Fruit fly (Drosophila melanogaster) whole organism, wandering third instar larva: ENCODE results near the gene flip.

Experiments used
- Abd-B ChIP-seq: fragments of >200 bp; optimal IDR thresholded peaks from 2 replicates; lab custom pipeline; 2017; ENCODE audit warnings: missing biosample characterization, missing genetic modification characterization
- CG32264 ChIP-seq: fragments of 200-800 bp; sonication (Bioruptor generic); optimal IDR thresholded peaks from 2 replicates; lab custom pipeline; 2016; ENCODE audit warnings: missing biosample characterization, missing genetic modification characterization
- CG9705 ChIP-seq: fragments of 200-800 bp; sonication (Bioruptor generic); optimal IDR thresholded peaks from 2 replicates; lab custom pipeline; 2018; ENCODE audit warnings: missing biosample characterization, mild to moderate bottlenecking, missing genetic modification characterization
- CrebA ChIP-seq: fragments of 200-800 bp; sonication (Bioruptor generic); optimal IDR thresholded peaks from 2 replicates; lab custom pipeline; 2016; ENCODE audit warnings: missing biosample characterization, mild to moderate bottlenecking, missing genetic modification characterization, borderline replicate concordance
- Dfd ChIP-seq: fragments of >200 bp; optimal IDR thresholded peaks from 2 replicates; lab custom pipeline; 2017; ENCODE audit warnings: missing biosample characterization, missing genetic modification characterization
- Dif ChIP-seq: fragments of 200-275, 200-300 bp; sonication (Bioruptor generic); optimal IDR thresholded peaks from 2 replicates; lab custom pipeline; 2018; ENCODE audit warnings: missing biosample characterization, missing genetic modification characterization; ENCODE audit not compliant: partially characterized antibody
- GATAd ChIP-seq: sonication (Bioruptor generic); optimal IDR thresholded peaks from 2 replicates; lab custom pipeline; 2016; ENCODE audit warnings: missing biosample characterization, missing genetic modification characterization
- HLH106 ChIP-seq: fragments of 200-800 bp; optimal IDR thresholded peaks from 3 replicates; lab custom pipeline; 2019; ENCODE audit warnings: missing biosample characterization, mild to moderate bottlenecking, missing genetic modification characterization, moderate library complexity
- Hnf4 ChIP-seq: fragments of 200-800 bp; sonication (Bioruptor generic); optimal IDR thresholded peaks from 2 replicates; lab custom pipeline; 2016; ENCODE audit warnings: missing biosample characterization, mild to moderate bottlenecking, missing genetic modification characterization
- Hr83 ChIP-seq: fragments of 200-300 bp; sonication (Bioruptor generic); optimal IDR thresholded peaks from 2 replicates; lab custom pipeline; 2016; ENCODE audit warnings: missing biosample characterization, mild to moderate bottlenecking, missing genetic modification characterization, moderate library complexity; ENCODE audit not compliant: poor library complexity, severe bottlenecking
- Jra ChIP-seq: sonication (Bioruptor generic); optimal IDR thresholded peaks from 2 replicates; lab custom pipeline; 2016; ENCODE audit warnings: missing biosample characterization, missing genetic modification characterization
- Mio ChIP-seq: sonication (Bioruptor generic); optimal IDR thresholded peaks from 2 replicates; lab custom pipeline; 2016; ENCODE audit warnings: missing biosample characterization, missing genetic modification characterization
- Myc ChIP-seq: fragments of >200 bp; optimal IDR thresholded peaks from 2 replicates; lab custom pipeline; 2017
- N ChIP-seq: fragments of >200 bp; optimal IDR thresholded peaks from 2 replicates; lab custom pipeline; 2018; ENCODE audit warnings: missing biosample characterization, missing external identifiers, missing genetic modification characterization
- OdsH ChIP-seq: fragments of 200-800 bp; sonication (Bioruptor generic); optimal IDR thresholded peaks from 2 replicates; lab custom pipeline; 2016; ENCODE audit warnings: missing biosample characterization, mild to moderate bottlenecking, missing genetic modification characterization
- Rel ChIP-seq, 2 experiments: fragments of 200-800 bp; sonication (Bioruptor generic) in 1 of 2; optimal IDR thresholded peaks; 2 replicates in 1 of 2; 3 replicates in 1 of 2; lab custom pipeline; 2016 to 2019; ENCODE audit warnings: mild to moderate bottlenecking in 2 of 2, missing biosample characterization in 2 of 2, missing genetic modification characterization in 2 of 2, moderate library complexity in 1 of 2
- Sp1 ChIP-seq: fragments of 200-800 bp; sonication (Bioruptor generic); optimal IDR thresholded peaks from 3 replicates; lab custom pipeline; 2019; ENCODE audit warnings: missing biosample characterization, mild to moderate bottlenecking, missing genetic modification characterization, moderate library complexity
- br ChIP-seq: fragments of 200-800 bp; sonication (Bioruptor generic); optimal IDR thresholded peaks from 2 replicates; lab custom pipeline; 2016; ENCODE audit warnings: missing biosample characterization, missing genetic modification characterization
- brk ChIP-seq: fragments of 200-800 bp; sonication (Bioruptor generic); optimal IDR thresholded peaks from 2 replicates; lab custom pipeline; 2016; ENCODE audit warnings: missing biosample characterization, mild to moderate bottlenecking, missing genetic modification characterization
- dl ChIP-seq, 2 experiments: fragments of 175-275, 200-275 bp in 1 of 2; fragments of 200-275 bp in 1 of 2; sonication (Bioruptor generic); optimal IDR thresholded peaks; lab custom pipeline; 2018; ENCODE audit warnings: mild to moderate bottlenecking in 2 of 2, missing biosample characterization in 2 of 2, missing genetic modification characterization in 2 of 2, moderate library complexity in 2 of 2; ENCODE audit not compliant: partially characterized antibody in 2 of 2, insufficient read depth in 1 of 2
- dmrt93B ChIP-seq: fragments of 200-800 bp; sonication (Bioruptor generic); optimal IDR thresholded peaks from 2 replicates; lab custom pipeline; 2018; ENCODE audit warnings: missing biosample characterization, mild to moderate bottlenecking, missing genetic modification characterization
- dsf ChIP-seq: sonication (Bioruptor generic); optimal IDR thresholded peaks from 2 replicates; lab custom pipeline; 2016; ENCODE audit warnings: missing biosample characterization, missing genetic modification characterization, borderline replicate concordance
- foxo ChIP-seq, 2 experiments: fragments of 200-800 bp; sonication (Bioruptor generic); optimal IDR thresholded peaks; 2 replicates in 1 of 2; 3 replicates in 1 of 2; lab custom pipeline; 2016 to 2017; ENCODE audit warnings: missing biosample characterization in 2 of 2, missing genetic modification characterization in 2 of 2
- fru ChIP-seq: fragments of 200-800 bp; sonication (Bioruptor generic); optimal IDR thresholded peaks from 3 replicates; lab custom pipeline; 2016; ENCODE audit warnings: missing biosample characterization, mild to moderate bottlenecking, missing genetic modification characterization
- h ChIP-seq: fragments of 200-800 bp; sonication (Bioruptor generic); optimal IDR thresholded peaks from 3 replicates; lab custom pipeline; 2016; ENCODE audit warnings: missing biosample characterization, mild to moderate bottlenecking, missing genetic modification characterization
- jim ChIP-seq: fragments of 175-275, 200-325 bp; sonication (Bioruptor generic); optimal IDR thresholded peaks from 2 replicates; lab custom pipeline; 2016; ENCODE audit warnings: missing biosample characterization, mild to moderate bottlenecking, missing genetic modification characterization
- lola ChIP-seq: fragments of >200 bp; optimal IDR thresholded peaks from 2 replicates; lab custom pipeline; 2017; ENCODE audit warnings: missing biosample characterization, missing genetic modification characterization
- pan ChIP-seq: fragments of >200 bp; optimal IDR thresholded peaks from 2 replicates; lab custom pipeline; 2017
- psq ChIP-seq: fragments of 200-800 bp; sonication (Bioruptor generic); optimal IDR thresholded peaks from 3 replicates; lab custom pipeline; 2017; ENCODE audit warnings: missing biosample characterization, mild to moderate bottlenecking, missing genetic modification characterization, moderate library complexity
- rgr ChIP-seq: fragments of 200-800 bp; sonication (Bioruptor generic); optimal IDR thresholded peaks from 3 replicates; lab custom pipeline; 2016; ENCODE audit warnings: missing biosample characterization, mild to moderate bottlenecking, missing genetic modification characterization
- sage ChIP-seq: fragments of 200-800 bp; sonication (Bioruptor generic); optimal IDR thresholded peaks from 2 replicates; lab custom pipeline; 2016; ENCODE audit warnings: missing biosample characterization, mild to moderate bottlenecking, missing genetic modification characterization
- sv ChIP-seq: fragments of 200-800 bp; sonication (Bioruptor generic); optimal IDR thresholded peaks from 3 replicates; lab custom pipeline; 2016; ENCODE audit warnings: missing biosample characterization, missing genetic modification characterization
- tai ChIP-seq: sonication (Bioruptor generic); optimal IDR thresholded peaks from 2 replicates; lab custom pipeline; 2016; ENCODE audit warnings: missing biosample characterization, missing genetic modification characterization
- usp ChIP-seq: fragments of >200 bp; optimal IDR thresholded peaks from 2 replicates; lab custom pipeline; 2017; ENCODE audit warnings: missing biosample characterization, missing genetic modification characterization

flip gene

DNA sequence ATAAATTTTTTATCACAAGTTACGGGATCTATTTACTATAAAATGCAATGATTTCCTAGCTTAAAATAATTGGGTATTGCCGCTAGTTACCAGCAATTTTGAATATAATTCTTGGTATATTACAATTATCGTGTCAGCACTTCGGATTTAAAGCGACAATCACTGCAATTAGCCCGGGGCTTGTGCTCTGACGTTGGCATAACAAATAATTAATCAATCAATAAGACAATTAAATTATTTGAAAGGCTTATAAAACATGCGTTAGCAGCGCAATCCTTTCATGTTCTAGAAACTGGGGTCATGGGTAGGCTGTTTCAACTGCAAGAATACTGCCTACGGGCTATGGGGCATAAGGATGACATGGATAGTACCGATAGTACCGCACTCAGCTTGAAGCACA is 21.1 kb downstream of the flip start, which contains the start of gene Or82a:
Gene Or82a (plus strand): TSS at position 301 of the 400 bp plus-strand sequence.
- TF ChIP-seq fru (GFP tag; lab: Kevin White, UChicago) (no peak), foxo (GFP tag; optimal IDR thresholded peaks at IDR 0.05; lab: Kevin White, UChicago) (no peak), dsf (GFP tag; lab: Kevin White, UChicago) (no peak), Hnf4 (GFP tag; lab: Kevin White, UChicago) (no peak), jim (GFP tag; lab: Kevin White, UChicago) (no peak), OdsH (GFP tag; lab: Kevin White, UChicago) (no peak), GATAd (GFP tag; lab: Kevin White, UChicago) (no peak), pan (lab: Kevin White, UChicago) (no peak), dmrt93B (no peak), CG9705 (GFP tag; lab: Kevin White, UChicago) (no peak), Sp1 (GFP tag; lab: Kevin White, UChicago) (no peak), sv (GFP tag; lab: Kevin White, UChicago) (no peak), Dif (GFP tag; lab: Kevin White, UChicago) (no peak), Rel (GFP tag; optimal IDR thresholded peaks at IDR 0.05; lab: Kevin White, UChicago) (no peak), Rel (tag; optimal IDR thresholded peaks at IDR 0.05; lab: Kevin White, UChicago) (no peak), h (no peak), Abd-B (GFP tag; lab: Kevin White, UChicago) (no peak)

DNA sequence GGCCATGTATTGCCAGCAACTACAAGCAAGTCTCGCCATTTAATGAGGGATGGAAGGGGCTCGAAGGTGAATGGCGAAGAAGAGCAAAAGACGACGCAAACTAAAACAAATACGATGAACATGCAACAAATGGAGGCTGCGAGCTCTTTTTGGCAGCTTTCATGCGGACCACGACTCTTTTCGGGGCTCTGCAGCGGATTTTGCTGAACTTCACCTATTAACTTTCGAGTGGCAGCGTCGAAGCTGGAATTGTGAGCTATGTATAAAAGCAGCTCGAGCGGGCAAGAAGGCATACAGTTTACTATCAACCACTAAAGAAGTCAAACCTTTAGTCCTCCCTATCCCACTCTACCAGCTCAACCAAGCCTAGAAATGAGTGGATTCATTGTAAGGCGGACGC is 23.3 kb downstream of the flip start, which contains the start of gene TwdlV:
Gene TwdlV (plus strand): TSS at position 301 of the 400 bp plus-strand sequence.
- TF ChIP-seq jim (GFP tag; lab: Kevin White, UChicago) (no peak), Myc (lab: Kevin White, UChicago) (no peak), usp (GFP tag; lab: Kevin White, UChicago) (no peak), lola (GFP tag; lab: Kevin White, UChicago) (no peak), GATAd (GFP tag; lab: Kevin White, UChicago) (no peak), foxo (GFP tag; optimal IDR thresholded peaks at IDR 0.05; lab: Kevin White, UChicago) (no peak), fru (GFP tag; lab: Kevin White, UChicago) (no peak), sv (GFP tag; lab: Kevin White, UChicago) (no peak), Dif (GFP tag; lab: Kevin White, UChicago) (no peak), psq (GFP tag; lab: Kevin White, UChicago) (no peak), rgr (GFP tag; lab: Kevin White, UChicago) (no peak), Abd-B (GFP tag; lab: Kevin White, UChicago) (no peak)

DNA sequence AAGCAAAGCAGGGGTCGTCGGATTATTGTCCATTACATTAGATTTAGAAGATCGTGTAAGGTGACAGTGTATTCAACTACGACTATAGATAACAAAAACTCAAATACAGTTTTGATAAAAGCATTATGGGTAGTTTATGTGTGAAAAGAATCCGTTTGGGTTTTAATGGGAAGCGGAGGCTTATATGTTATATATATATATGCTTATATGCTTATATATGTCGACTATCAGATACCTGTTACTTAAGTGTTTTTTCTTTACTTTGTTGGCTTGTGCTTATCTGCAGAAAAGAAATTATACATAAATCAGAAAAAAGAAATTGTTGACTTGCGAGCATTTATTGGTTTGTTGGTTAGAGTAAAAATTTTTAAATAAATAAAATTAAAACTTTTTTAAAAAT is 24.8 kb downstream of the flip start, which contains the start of gene CG14644:
Gene CG14644 (minus strand): TSS at position 101 of the 400 bp plus-strand sequence.
- TF ChIP-seq dmrt93B (no peak), Hnf4 (GFP tag; lab: Kevin White, UChicago) (no peak), dl (GFP tag; optimal IDR thresholded peaks at IDR 0.05; lab: Kevin White, UChicago; ENCODE audit: insufficient read depth in 1 of 2, partially characterized antibody in 2 of 2) (no peak), OdsH (GFP tag; lab: Kevin White, UChicago) (no peak), N (no peak), CrebA (GFP tag; lab: Kevin White, UChicago) (no peak), Myc (lab: Kevin White, UChicago) (no peak), GATAd (GFP tag; lab: Kevin White, UChicago) (no peak), pan (lab: Kevin White, UChicago) (no peak), dsf (GFP tag; lab: Kevin White, UChicago) (no peak), HLH106 (no peak), CG32264 (GFP tag; lab: Kevin White, UChicago) (no peak), Hr83 (GFP tag; lab: Kevin White, UChicago) (no peak), fru (GFP tag; lab: Kevin White, UChicago) (no peak), Mio (GFP tag; lab: Kevin White, UChicago) (no peak), sage (no peak), usp (GFP tag; lab: Kevin White, UChicago) (no peak), br (no peak), Abd-B (GFP tag; lab: Kevin White, UChicago) (no peak), h (no peak)

DNA sequence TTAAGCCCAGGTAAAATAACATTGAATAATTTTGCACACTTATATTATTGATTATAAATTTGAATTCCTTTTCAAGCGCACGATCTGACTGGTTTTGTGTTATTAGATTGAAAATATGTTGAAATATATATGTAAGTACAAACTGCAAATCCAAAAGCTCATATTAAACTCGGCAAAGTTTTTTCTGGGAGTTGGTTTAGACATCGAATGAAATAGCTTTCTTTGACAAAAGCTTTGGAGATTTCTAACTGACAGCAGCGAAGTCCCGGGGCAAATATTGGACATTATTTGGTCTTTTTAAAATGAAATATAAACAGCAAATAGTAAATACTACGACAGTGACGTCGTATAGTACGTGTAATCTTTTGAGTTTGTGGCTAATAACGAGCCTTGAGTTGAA is 26.5 kb downstream of the flip start, which contains the start of gene TwdlG:
Gene TwdlG (minus strand): TSS at position 101 of the 400 bp plus-strand sequence.
- TF ChIP-seq CrebA (GFP tag; lab: Kevin White, UChicago) (no peak), Myc (lab: Kevin White, UChicago) (no peak), sage (no peak), psq (GFP tag; lab: Kevin White, UChicago) (no peak), GATAd (GFP tag; lab: Kevin White, UChicago) (no peak), N (no peak), brk (GFP tag; lab: Kevin White, UChicago) (no peak), dmrt93B (no peak), tai (GFP tag; lab: Kevin White, UChicago) (no peak), Dfd (GFP tag; lab: Kevin White, UChicago) (no peak), Dif (GFP tag; lab: Kevin White, UChicago) (no peak), Jra (GFP tag; lab: Kevin White, UChicago) (no peak), Hr83 (GFP tag; lab: Kevin White, UChicago) (no peak)
